Fruit fly (Drosophila melanogaster) whole organism, embryonic: Measurements from ENCODE around the gene scaf6.

ENCODE experiments used
- ATbp ChIP-seq: fragments of 200-800 bp; sonication (Bioruptor generic); optimal IDR thresholded peaks from 2 replicates; lab custom pipeline; 2017; ENCODE audit warnings: missing biosample characterization, mild to moderate bottlenecking, missing genetic modification characterization, missing genetic modification reagents
- Adf1 ChIP-seq: fragments of 200-800 bp; sonication (Bioruptor generic); IDR thresholded peaks from 2 replicates; pipeline ENCODE4 v1.3.6; 2022; ENCODE audit warnings: missing biosample characterization, missing genetic modification characterization
- Awh ChIP-seq: fragments of 200-800 bp; sonication (Bioruptor generic); IDR thresholded peaks from 2 replicates; pipeline ENCODE4, ENCODE4 v1.3.6; 2022; ENCODE audit warnings: missing biosample characterization, missing genetic modification characterization
- CG10274 ChIP-seq: fragments of 200-800 bp; sonication (Bioruptor generic); optimal IDR thresholded peaks from 3 replicates; lab custom pipeline; 2017; ENCODE audit warnings: missing biosample characterization, mild to moderate bottlenecking, missing genetic modification characterization
- CG11398 ChIP-seq: fragments of 200-800 bp; sonication (Bioruptor generic); optimal IDR thresholded peaks from 2 replicates; lab custom pipeline; 2016; ENCODE audit warnings: missing biosample characterization, missing genetic modification characterization
- CG11504 ChIP-seq: fragments of 200-800 bp; sonication (Bioruptor generic); optimal IDR thresholded peaks from 3 replicates; lab custom pipeline; 2019; ENCODE audit warnings: missing biosample characterization, mild to moderate bottlenecking, missing genetic modification characterization, moderate library complexity
- CG12769 ChIP-seq: fragments of 200-800 bp; sonication (Bioruptor generic); optimal IDR thresholded peaks from 2 replicates; lab custom pipeline; 2019; ENCODE audit warnings: missing biosample characterization, mild to moderate bottlenecking, missing genetic modification characterization, moderate library complexity
- CG13424 ChIP-seq: fragments of 200-800 bp; sonication (Bioruptor generic); optimal IDR thresholded peaks from 2 replicates; lab custom pipeline; 2019; ENCODE audit warnings: missing biosample characterization, mild to moderate bottlenecking, missing genetic modification characterization, moderate library complexity
- CG1647 ChIP-seq: fragments of 200-800 bp; sonication (Bioruptor generic); optimal IDR thresholded peaks from 3 replicates; lab custom pipeline; 2016; ENCODE audit warnings: missing biosample characterization, missing genetic modification characterization
- CG18599 ChIP-seq: fragments of 200-800 bp; sonication (Bioruptor generic); optimal IDR thresholded peaks from 3 replicates; lab custom pipeline; 2017; ENCODE audit warnings: missing biosample characterization, missing genetic modification characterization, mild to moderate bottlenecking, moderate library complexity, missing genetic modification reagents
- CG32532 ChIP-seq: fragments of 200-800 bp; sonication (Bioruptor generic); IDR thresholded peaks from 2 replicates; pipeline ENCODE4 v1.3.6; 2022; ENCODE audit warnings: missing biosample characterization, missing genetic modification characterization
- CG3407 ChIP-seq: fragments of 200-800 bp; sonication (Bioruptor generic); optimal IDR thresholded peaks from 2 replicates; lab custom pipeline; 2018; ENCODE audit warnings: missing biosample characterization, mild to moderate bottlenecking, missing genetic modification characterization
- CG4424 ChIP-seq: fragments of 200-800 bp; sonication (Bioruptor generic); optimal IDR thresholded peaks from 3 replicates; lab custom pipeline; 2016; ENCODE audit warnings: missing biosample characterization, missing genetic modification characterization
- CG9609 ChIP-seq: fragments of 200-800 bp; sonication (Bioruptor generic); optimal IDR thresholded peaks from 3 replicates; lab custom pipeline; 2016; ENCODE audit warnings: missing biosample characterization, missing genetic modification characterization
- D ChIP-seq, 2 experiments: fragments of 200-800 bp in 1 of 2; fragments of >200 bp in 1 of 2; sonication (Bioruptor generic) in 1 of 2; optimal IDR thresholded peaks; 2 replicates in 1 of 2; 3 replicates in 1 of 2; lab custom pipeline; 2017; ENCODE audit warnings: mild to moderate bottlenecking in 1 of 2, missing biosample characterization in 1 of 2, missing genetic modification characterization in 1 of 2, missing genetic modification reagents in 1 of 2
- Fer1 ChIP-seq: fragments of 200-800 bp; sonication (Bioruptor generic); optimal IDR thresholded peaks from 2 replicates; lab custom pipeline; 2017; ENCODE audit warnings: missing biosample characterization, mild to moderate bottlenecking, missing genetic modification characterization
- Hr3 ChIP-seq: fragments of 200-800 bp; sonication (Bioruptor generic); optimal IDR thresholded peaks from 3 replicates; lab custom pipeline; 2016; ENCODE audit warnings: missing biosample characterization, missing genetic modification characterization
- Hr78 ChIP-seq, 2 experiments: fragments of 200-800 bp in 1 of 2; fragments of >200 bp in 1 of 2; sonication (Bioruptor generic) in 1 of 2; optimal IDR thresholded peaks; 2 replicates each; lab custom pipeline; 2017 to 2019; ENCODE audit warnings: missing biosample characterization in 2 of 2, missing genetic modification characterization in 2 of 2, mild to moderate bottlenecking in 1 of 2, moderate library complexity in 1 of 2
- Lhr ChIP-seq: fragments of 200-800 bp; sonication (Bioruptor generic); optimal IDR thresholded peaks from 3 replicates; lab custom pipeline; 2017; ENCODE audit warnings: mild to moderate bottlenecking, missing biosample characterization, missing genetic modification reagents, missing genetic modification characterization
- Med ChIP-seq: fragments of 200-800 bp; sonication (Bioruptor generic); peaks from one replicate; lab custom pipeline; 2016; ENCODE audit warnings: missing biosample characterization, missing genetic modification characterization, mild to moderate bottlenecking, inconsistent platforms, moderate library complexity
- NC2β ChIP-seq: fragments of 200-800 bp; sonication (Bioruptor generic); optimal IDR thresholded peaks from 2 replicates; lab custom pipeline; 2016; ENCODE audit warnings: missing biosample characterization, missing genetic modification characterization
- Nf-YB ChIP-seq: fragments of 200-800 bp; sonication (Bioruptor generic); optimal IDR thresholded peaks from 3 replicates; lab custom pipeline; 2019; ENCODE audit warnings: missing biosample characterization, mild to moderate bottlenecking, missing genetic modification characterization, moderate library complexity
- Pdp1 ChIP-seq, 2 experiments: fragments of 200-800 bp; sonication (Bioruptor generic); optimal IDR thresholded peaks; 3 replicates each; lab custom pipeline; 2016; ENCODE audit warnings: missing biosample characterization in 2 of 2, missing genetic modification characterization in 2 of 2, mild to moderate bottlenecking in 1 of 2, moderate library complexity in 1 of 2
- Rx ChIP-seq: fragments of 200-800 bp; sonication (Bioruptor generic); IDR thresholded peaks from 2 replicates; pipeline ENCODE4 v1.3.6; 2022; ENCODE audit warnings: missing biosample characterization, missing genetic modification characterization
- Sin3A ChIP-seq: fragments of >200 bp; optimal IDR thresholded peaks from 2 replicates; lab custom pipeline; 2018
- Six4 ChIP-seq: fragments of 200-800 bp; sonication (Bioruptor generic); optimal IDR thresholded peaks from 2 replicates; lab custom pipeline; 2016; ENCODE audit warnings: missing biosample characterization, missing genetic modification characterization
- Vsx1 ChIP-seq: fragments of 200-800 bp; sonication (Bioruptor generic); optimal IDR thresholded peaks from 2 replicates; lab custom pipeline; 2017; ENCODE audit warnings: missing biosample characterization, mild to moderate bottlenecking, missing genetic modification characterization, missing genetic modification reagents
- Xbp1 ChIP-seq: fragments of 200-800 bp; sonication (Bioruptor generic); optimal IDR thresholded peaks from 3 replicates; lab custom pipeline; 2016; ENCODE audit warnings: missing biosample characterization, mild to moderate bottlenecking, missing genetic modification characterization
- ato ChIP-seq: fragments of 200-800 bp; sonication (Bioruptor generic); IDR thresholded peaks from 2 replicates; pipeline ENCODE4 v1.3.6; 2022; ENCODE audit warnings: missing biosample characterization, missing genetic modification characterization; ENCODE audit not compliant: partially characterized antibody
- chinmo ChIP-seq: fragments of 200-800 bp; sonication (Bioruptor generic); IDR thresholded peaks from 4 replicates; pipeline ENCODE4 v1.3.6; 2022; ENCODE audit warnings: missing biosample characterization, missing genetic modification characterization; ENCODE audit not compliant: partially characterized antibody
- chm ChIP-seq: fragments of 200-800 bp; sonication (Bioruptor generic); IDR thresholded peaks from 2 replicates; pipeline ENCODE4 v1.3.6; 2022; ENCODE audit warnings: missing biosample characterization, missing genetic modification characterization
- chn ChIP-seq: fragments of 200-800 bp; sonication (Bioruptor generic); optimal IDR thresholded peaks from 2 replicates; lab custom pipeline; 2016; ENCODE audit warnings: missing biosample characterization, missing genetic modification characterization
- cwo ChIP-seq: fragments of 200-800 bp; sonication (Bioruptor generic); optimal IDR thresholded peaks from 3 replicates; lab custom pipeline; 2017; ENCODE audit warnings: missing biosample characterization, missing genetic modification characterization, mild to moderate bottlenecking, moderate library complexity, missing genetic modification reagents
- ftz-f1 ChIP-seq: fragments of 200-800 bp; sonication (Bioruptor generic); optimal IDR thresholded peaks from 2 replicates; lab custom pipeline; 2016; ENCODE audit warnings: missing biosample characterization, missing genetic modification characterization
- mirr ChIP-seq: fragments of 200-800 bp; sonication (Bioruptor generic); optimal IDR thresholded peaks from 3 replicates; lab custom pipeline; 2018; ENCODE audit warnings: missing biosample characterization, mild to moderate bottlenecking, missing genetic modification characterization
- nerfin-1 ChIP-seq: fragments of 200-800 bp; sonication (Bioruptor generic); optimal IDR thresholded peaks from 3 replicates; lab custom pipeline; 2019; ENCODE audit warnings: missing biosample characterization, mild to moderate bottlenecking, missing genetic modification characterization, moderate library complexity
- nom ChIP-seq: fragments of 200-800 bp; sonication (Bioruptor generic); optimal IDR thresholded peaks from 2 replicates; lab custom pipeline; 2017; ENCODE audit warnings: missing biosample characterization, missing genetic modification characterization, mild to moderate bottlenecking, moderate library complexity, missing genetic modification reagents
- odd ChIP-seq: fragments of 200-800 bp; sonication (Bioruptor generic); optimal IDR thresholded peaks from 2 replicates; lab custom pipeline; 2017; ENCODE audit warnings: missing biosample characterization, mild to moderate bottlenecking, missing genetic modification characterization
- peb ChIP-seq: fragments of 200-800 bp; sonication (Bioruptor generic); IDR thresholded peaks from 2 replicates; pipeline ENCODE4 v1.3.6; 2022; ENCODE audit warnings: missing biosample characterization, missing genetic modification characterization
- psq ChIP-seq: fragments of 200-800 bp; sonication (Bioruptor generic); optimal IDR thresholded peaks from 2 replicates; lab custom pipeline; 2017; ENCODE audit warnings: missing biosample characterization, missing genetic modification characterization
- sens ChIP-seq: fragments of 200-800 bp; sonication (Bioruptor generic); peaks from one replicate; lab custom pipeline; 2016; ENCODE audit warnings: missing biosample characterization, missing genetic modification characterization
- so ChIP-seq: fragments of 200-800 bp; sonication (Bioruptor generic); IDR thresholded peaks from 3 replicates; pipeline ENCODE4 v1.3.6; 2022; ENCODE audit warnings: missing biosample characterization, missing genetic modification characterization
- sug ChIP-seq: fragments of 200-800 bp; optimal IDR thresholded peaks from 2 replicates; lab custom pipeline; 2019; ENCODE audit warnings: missing biosample characterization, mild to moderate bottlenecking, missing genetic modification characterization, moderate library complexity
- ttk ChIP-seq: fragments of 200-800 bp; sonication (Bioruptor generic); IDR thresholded peaks from 2 replicates; pipeline ENCODE4 v2.1.2; 2022; ENCODE audit warnings: missing biosample characterization, missing genetic modification characterization
- twi ChIP-seq: fragments of 200-800 bp; optimal IDR thresholded peaks from 2 replicates; lab custom pipeline; 2019; ENCODE audit warnings: missing biosample characterization, mild to moderate bottlenecking, missing genetic modification characterization, moderate library complexity
- vvl ChIP-seq: fragments of 200-800 bp; sonication (Bioruptor generic); IDR thresholded peaks from 2 replicates; pipeline ENCODE4 v1.3.6; 2022; ENCODE audit warnings: missing biosample characterization, missing genetic modification characterization
- wor ChIP-seq: fragments of 200-800 bp; sonication (Bioruptor generic); IDR thresholded peaks from 2 replicates; pipeline ENCODE4 v1.3.6; 2022; ENCODE audit warnings: missing biosample characterization, missing genetic modification characterization

The scaf6 gene

dm6 chr3L:17001055-17001454, 41.3 kb downstream of the scaf6 start (continued):
- TF ChIP-seq NC2β (GFP tag; lab: Kevin White, UChicago) (no peak), CG11504 (tag; lab: Kevin White, UChicago) (no peak), ato (GFP tag; lab: Robert Waterston, UW) (no peak), chn (GFP tag; lab: Kevin White, UChicago) (no peak), CG1647 (GFP tag; lab: Kevin White, UChicago) (no peak), CG10274 (GFP tag; lab: Kevin White, UChicago) (no peak), twi (tag; lab: Kevin White, UChicago) (no peak), ATbp (GFP tag; lab: Kevin White, UChicago) (no peak), ttk (GFP tag; lab: Robert Waterston, UW) (no peak), Sin3A (lab: Kevin White, UChicago) (no peak), Vsx1 (GFP tag; lab: Kevin White, UChicago) (peak; percentile 88), Pdp1 (GFP tag; optimal IDR thresholded peaks at IDR 0.05; lab: Kevin White, UChicago) (peak in 1 of 2 experiments; percentile 35), chm (GFP tag; lab: Robert Waterston, UW) (no peak), psq (GFP tag; lab: Kevin White, UChicago) (no peak), CG13424 (tag; lab: Kevin White, UChicago) (no peak), CG12769 (tag; lab: Kevin White, UChicago) (peak; percentile 44), CG4424 (GFP tag; lab: Kevin White, UChicago) (no peak), Nf-YB (GFP tag; lab: Kevin White, UChicago) (no peak), odd (GFP tag; lab: Kevin White, UChicago) (no peak), Lhr (GFP tag; lab: Kevin White, UChicago) (no peak), mirr (peak; percentile 76), CG9609 (GFP tag; lab: Kevin White, UChicago) (no peak), vvl (GFP tag; lab: Robert Waterston, UW) (no peak), CG18599 (GFP tag; lab: Kevin White, UChicago) (no peak), Rx (no peak), Six4 (no peak), wor (GFP tag; lab: Robert Waterston, UW) (no peak), Hr3 (GFP tag; lab: Kevin White, UChicago) (no peak), nerfin-1 (tag; lab: Kevin White, UChicago) (no peak), CG3407 (no peak), Awh (GFP tag; lab: Robert Waterston, UW) (no peak), so (GFP tag; lab: Robert Waterston, UW) (no peak), peb (GFP tag; lab: Robert Waterston, UW) (no peak), Adf1 (GFP tag; lab: Robert Waterston, UW) (no peak)
- TF ChIP-seq, all 482 proteins: peak for 50

DNA sequence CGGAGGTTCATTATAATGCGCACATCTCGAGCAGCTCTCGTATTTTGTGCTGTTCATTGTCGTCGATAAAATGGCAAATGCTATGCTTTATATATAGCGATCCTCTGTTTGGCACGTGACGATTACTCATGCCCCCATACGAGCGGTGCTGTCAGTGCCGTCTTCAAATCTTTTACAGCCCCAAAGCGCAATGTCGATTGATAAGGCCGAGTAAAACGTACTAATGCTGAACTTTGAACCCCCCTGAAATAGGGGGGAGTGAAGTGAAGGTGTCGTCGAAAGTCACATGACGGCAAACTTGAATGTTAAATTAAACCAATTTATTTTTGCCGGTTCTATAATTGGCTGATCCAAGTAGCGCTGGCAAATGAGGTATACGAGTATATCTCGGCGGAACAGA, 42.1 kb downstream of the scaf6 start:
- TF ChIP-seq CG32532 (GFP tag; lab: Robert Waterston, UW) (peak; percentile 49; the same call in 1 of the 2 replicates), ftz-f1 (GFP tag; lab: Kevin White, UChicago) (peak; percentile 0), Med (peak; percentile 54), sug (tag; lab: Kevin White, UChicago) (peak; percentile 79), nom (GFP tag; lab: Kevin White, UChicago) (peak; percentile 72), D (optimal IDR thresholded peaks at IDR 0.05; lab: Kevin White, UChicago) (no peak), D (GFP tag; optimal IDR thresholded peaks at IDR 0.05; lab: Kevin White, UChicago) (no peak), CG11398 (no peak), Xbp1 (GFP tag; lab: Kevin White, UChicago) (no peak), cwo (GFP tag; lab: Kevin White, UChicago) (peak; percentile 92), sens (peak; percentile 45), Fer1 (no peak), chinmo (GFP tag; lab: Robert Waterston, UW) (0 out of 4 replicates have a peak, but pooled peaks have one; percentile 44), Hr78 (GFP tag; optimal IDR thresholded peaks at IDR 0.05; lab: Kevin White, UChicago) (peak in 1 of 2 experiments; percentile 64), mirr (peak; percentile 39)
